Fruit fly (Drosophila melanogaster): ENCODE data around the gene spn-A.

The spn-A gene

dm6 chr3R:30036609-30037008 is 19.2 kb downstream of the spn-A start, which contains the start of gene ZIPIC (continued):
- TF ChIP-seq gro (GFP tag; optimal IDR thresholded peaks at IDR 0.05) (no peak), CG13287 (GFP tag; IDR thresholded peaks at IDR 0.05; ENCODE audit: partially characterized antibody) (peak; percentile 74), CG17829 (tag; optimal IDR thresholded peaks at IDR 0.05) (no peak), Dref (GFP tag; IDR thresholded peaks at IDR 0.05) (peak; percentile 80), fu2 (GFP tag; optimal IDR thresholded peaks at IDR 0.05) (no peak), CG14710 (tag; optimal IDR thresholded peaks at IDR 0.05) (no peak), pho (GFP tag; optimal IDR thresholded peaks at IDR 0.05) (no peak), lab (GFP tag; optimal IDR thresholded peaks at IDR 0.05) (no peak), CG8359 (GFP tag; optimal IDR thresholded peaks at IDR 0.05; ENCODE audit: borderline replicate concordance) (no peak), zfh2 (GFP tag; optimal IDR thresholded peaks at IDR 0.05) (no peak), oc (tag; optimal IDR thresholded peaks at IDR 0.05) (no peak), Spps (tag; optimal IDR thresholded peaks at IDR 0.05) (no peak), CG1602 (GFP tag; optimal IDR thresholded peaks at IDR 0.05) (no peak), CG9215 (GFP tag; IDR thresholded peaks at IDR 0.05) (no peak), CG6683 (GFP tag; optimal IDR thresholded peaks at IDR 0.05) (no peak), CG42726 (GFP tag; IDR thresholded peaks at IDR 0.05; ENCODE audit: partially characterized antibody) (no peak; the same call in 1 of the 2 replicates), CG15601 (tag; optimal IDR thresholded peaks at IDR 0.05) (peak; percentile 16), CG6791 (GFP tag; IDR thresholded peaks at IDR 0.05; ENCODE audit: partially characterized antibody) (peak; percentile 67), NK7.1 (GFP tag; optimal IDR thresholded peaks at IDR 0.05) (no peak), Antp (GFP tag; optimal IDR thresholded peaks at IDR 0.05) (no peak), CG31388 (GFP tag; optimal IDR thresholded peaks at IDR 0.05) (no peak), ap (GFP tag; IDR thresholded peaks at IDR 0.05) (no peak), exex (tag; optimal IDR thresholded peaks at IDR 0.05) (no peak), Dll (GFP tag; IDR thresholded peaks at IDR 0.05; ENCODE audit: partially characterized antibody) (peak; percentile 53; the same call in 1 of the 4 replicates), Atf3 (GFP tag; optimal IDR thresholded peaks at IDR 0.05) (no peak), CG8944 (GFP tag; optimal IDR thresholded peaks at IDR 0.05) (no peak), kah (GFP tag; optimal IDR thresholded peaks at IDR 0.05) (no peak), CG14441 (GFP tag; IDR thresholded peaks at IDR 0.05) (no peak), vvl (GFP tag; IDR thresholded peaks at IDR 0.05) (no peak), pros (GFP tag; optimal IDR thresholded peaks at IDR 0.05) (no peak), zfh1 (GFP tag; IDR thresholded peaks at IDR 0.05) (no peak), tin (GFP tag; optimal IDR thresholded peaks at IDR 0.05) (no peak), CG7928 (GFP tag; optimal IDR thresholded peaks at IDR 0.05) (no peak), Bteb2 (GFP tag; optimal IDR thresholded peaks at IDR 0.05) (no peak), emc (GFP tag; optimal IDR thresholded peaks at IDR 0.05) (no peak), CG6813 (GFP tag; optimal IDR thresholded peaks at IDR 0.05) (no peak), ara (GFP tag; IDR thresholded peaks at IDR 0.05) (no peak), Ravus (GFP tag; IDR thresholded peaks at IDR 0.05) (no peak), Six4 (GFP tag; optimal IDR thresholded peaks at IDR 0.05) (no peak), CG12299 (tag; optimal IDR thresholded peaks at IDR 0.05) (no peak), CG3407 (GFP tag; optimal IDR thresholded peaks at IDR 0.05) (no peak), CG11695 (GFP tag; IDR thresholded peaks at IDR 0.05) (no peak), row (GFP tag; IDR thresholded peaks at IDR 0.05) (no peak), CG10267 (tag; optimal IDR thresholded peaks at IDR 0.05) (no peak), dati (GFP tag; IDR thresholded peaks at IDR 0.05) (no peak), CG12219 (GFP tag; optimal IDR thresholded peaks at IDR 0.05) (no peak), tap (tag; optimal IDR thresholded peaks at IDR 0.05) (no peak), CG17328 (GFP tag; IDR thresholded peaks at IDR 0.05) (no peak), CG4424 (GFP tag; optimal IDR thresholded peaks at IDR 0.05) (no peak), CG18764 (GFP tag; optimal IDR thresholded peaks at IDR 0.05) (no peak), CG6272 (GFP tag; IDR thresholded peaks at IDR 0.05) (no peak), nerfin-1 (tag; optimal IDR thresholded peaks at IDR 0.05) (no peak)
